Worm (Caenorhabditis elegans) whole organism, L1 larva: ENCODE data around the gene cyp-14A5.

ENCODE experiments used
- C16A3.4 ChIP-seq: fragments of 150-350 bp; optimal IDR thresholded peaks from 2 replicates; lab custom pipeline; 2014; ENCODE audit warnings: missing biosample characterization, missing genetic modification characterization
- blmp-1 ChIP-seq: fragments of 150-350 bp; optimal IDR thresholded peaks from 2 replicates; lab custom pipeline; 2014; ENCODE audit warnings: missing biosample characterization, missing genetic modification characterization
- ceh-90 ChIP-seq: sonication (generic microtip); optimal IDR thresholded peaks from 2 replicates; lab custom pipeline; 2016; ENCODE audit warnings: missing genetic modification characterization, missing compliant biosample characterization
- nhr-11 ChIP-seq: fragments of 150-350 bp; optimal IDR thresholded peaks from 2 replicates; lab custom pipeline; 2014; ENCODE audit warnings: missing biosample characterization, missing genetic modification characterization
- nhr-28 ChIP-seq: fragments of 150-350 bp; optimal IDR thresholded peaks from 2 replicates; lab custom pipeline; 2014; ENCODE audit warnings: missing biosample characterization, missing genetic modification characterization
- pqm-1 ChIP-seq: sonication (generic microtip); optimal IDR thresholded peaks from 3 replicates; lab custom pipeline; 2017; ENCODE audit warnings: missing biosample characterization, missing genetic modification characterization
- unc-62 ChIP-seq: fragments of 150-350 bp; optimal IDR thresholded peaks from 2 replicates; lab custom pipeline; 2014; ENCODE audit warnings: missing biosample characterization, missing genetic modification reagents, missing genetic modification characterization
- unc-86 ChIP-seq: sonication (generic microtip); optimal IDR thresholded peaks from 2 replicates; lab custom pipeline; 2016; ENCODE audit warnings: missing genetic modification characterization, missing compliant biosample characterization
- ztf-11 ChIP-seq, 2 experiments: sonication (generic microtip); optimal IDR thresholded peaks; 2 replicates each; lab custom pipeline; 2016 to 2017; ENCODE audit warnings: missing genetic modification characterization in 2 of 2, missing biosample characterization in 1 of 2, missing compliant biosample characterization in 1 of 2

DNA sequence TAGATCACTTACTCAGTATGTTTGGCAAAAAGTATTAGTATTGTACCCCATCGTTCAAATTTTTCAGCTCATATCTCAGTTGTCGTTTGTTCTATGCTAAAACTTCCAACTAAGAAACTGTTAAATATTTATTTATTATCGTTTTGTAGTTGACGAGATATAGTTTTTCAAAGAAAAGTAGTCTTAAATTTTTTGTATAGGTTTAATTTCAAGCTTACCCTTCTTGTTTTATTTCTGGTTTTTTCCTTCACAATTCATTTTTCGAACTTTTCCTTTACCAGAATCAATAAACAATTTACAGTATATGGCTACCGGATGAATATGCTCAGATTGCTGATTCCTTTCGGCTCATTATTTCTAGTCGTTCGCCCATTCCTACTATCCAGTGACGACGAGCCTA is 22.8 kb upstream of the cyp-14A5 start, which contains the start of gene F08F3.1:
- TF ChIP-seq blmp-1 (tag; lab: Kevin White, UChicago) (no peak), unc-86 (tag; lab: Kevin White, UChicago) (no peak), ceh-90 (tag; lab: Kevin White, UChicago) (no peak), pqm-1 (no peak), unc-62 (GFP tag; lab: Kevin White, UChicago) (no peak), nhr-11 (tag; lab: Kevin White, UChicago) (no peak), nhr-28 (tag; lab: Kevin White, UChicago) (no peak), ztf-11 (tag; optimal IDR thresholded peaks at IDR 0.05; lab: Kevin White, UChicago) (no peak), C16A3.4 (tag; lab: Kevin White, UChicago) (no peak)
